Worm (Caenorhabditis elegans) whole organism, L3 larva: ENCODE data around the gene C26B9.6.

Experiments
- fkh-10 ChIP-seq: sonication (generic microtip); optimal IDR thresholded peaks from 2 replicates; lab custom pipeline; 2017; ENCODE audit warnings: missing biosample characterization, missing genetic modification reagents, missing genetic modification characterization
- jun-1 ChIP-seq: fragments of 150-350 bp; optimal IDR thresholded peaks from 2 replicates; lab custom pipeline; 2014; ENCODE audit warnings: missing biosample characterization, missing genetic modification reagents, missing genetic modification characterization
- unc-39 ChIP-seq: sonication (generic microtip); optimal IDR thresholded peaks from 4 replicates; lab custom pipeline; 2017; ENCODE audit warnings: missing biosample characterization, missing genetic modification characterization

ce11 chrX:5329236-5329635 is 6.0 kb downstream of the C26B9.6 start, which contains the start of gene C26B9.5:
- TF ChIP-seq fkh-10 (GFP tag; lab: Kevin White, UChicago) (no peak), unc-39 (tag; lab: Kevin White, UChicago) (no peak), jun-1 (tag; lab: Kevin White, UChicago) (no peak)
